Worm (Caenorhabditis elegans): ENCODE data around the gene mltn-3.
"Not testable (repeated sequence)": the region's sequence is repeated elsewhere in the genome, so short reads cannot be mapped to it uniquely, and the experiment has no call there.

Gene mltn-3

ce11 chrII:13961567-13961966, 45.4 kb downstream of the mltn-3 start:
- TF ChIP-seq lin-15B (tag; optimal IDR thresholded peaks at IDR 0.05): no peak
- TF ChIP-seq set-16 (GFP tag; IDR thresholded peaks at IDR 0.05): peak; percentile 54; the same call in 1 of the 2 replicates

ce11 chrII:13962319-13962718, 46.2 kb downstream of the mltn-3 start, which contains the start of gene rpi-1:
Gene rpi-1 (minus strand): TSS chrII:13962419.
- TF ChIP-seq daf-12 (tag; optimal IDR thresholded peaks at IDR 0.05) (no peak), Y5F2A.4 (GFP tag; optimal IDR thresholded peaks at IDR 0.05) (no peak), hlh-11 (tag; optimal IDR thresholded peaks at IDR 0.05) (no peak), ceh-62 (tag; optimal IDR thresholded peaks at IDR 0.05) (no peak), nhr-6 (tag; optimal IDR thresholded peaks at IDR 0.05) (no peak), lim-7 (GFP tag; IDR thresholded peaks at IDR 0.05) (no peak), T20F7.1 (GFP tag; optimal IDR thresholded peaks at IDR 0.05) (no peak)

ce11 chrII:13964325-13964724, 48.2 kb downstream of the mltn-3 start:
- no peak for TF ChIP-seq Y5F2A.4 (GFP tag; optimal IDR thresholded peaks at IDR 0.05)

ce11 chrII:13966242-13966641, 50.1 kb downstream of the mltn-3 start, which contains the start of gene W07G1.7:
Gene W07G1.7 (minus strand): TSS chrII:13966342.
- no peak for TF ChIP-seq mdt-29 (GFP tag; IDR thresholded peaks at IDR 0.05)
- no peak for TF ChIP-seq daf-19 (GFP tag; conservative IDR thresholded peaks at IDR 0.05)
- no peak for TF ChIP-seq lin-15B (tag; optimal IDR thresholded peaks at IDR 0.05)
- no peak for TF ChIP-seq jun-1 (tag; optimal IDR thresholded peaks at IDR 0.05)
- TF ChIP-seq zfp-3 (GFP tag; conservative IDR thresholded peaks at IDR 0.05): no peak
- no peak for TF ChIP-seq lsy-2 (tag; optimal IDR thresholded peaks at IDR 0.05)
- TF ChIP-seq lim-7 (GFP tag; IDR thresholded peaks at IDR 0.05): no peak
- TF ChIP-seq nhr-11 (tag; optimal IDR thresholded peaks at IDR 0.05): no peak
- no peak for TF ChIP-seq F10B5.3 (tag; optimal IDR thresholded peaks at IDR 0.05)
- no peak for TF ChIP-seq ctbp-1 (GFP tag; IDR thresholded peaks at IDR 0.05)
- no peak for TF ChIP-seq hlh-30 (tag; optimal IDR thresholded peaks at IDR 0.05; ENCODE audit: insufficient read depth)
- no peak for TF ChIP-seq lin-29 (GFP tag; IDR thresholded peaks at IDR 0.05)
- no peak for TF ChIP-seq rbr-2 (tag; optimal IDR thresholded peaks at IDR 0.05)
- no peak for TF ChIP-seq hif-1 (tag; optimal IDR thresholded peaks at IDR 0.05)
- no peak for TF ChIP-seq nhr-77 (tag; optimal IDR thresholded peaks at IDR 0.05)

DNA sequence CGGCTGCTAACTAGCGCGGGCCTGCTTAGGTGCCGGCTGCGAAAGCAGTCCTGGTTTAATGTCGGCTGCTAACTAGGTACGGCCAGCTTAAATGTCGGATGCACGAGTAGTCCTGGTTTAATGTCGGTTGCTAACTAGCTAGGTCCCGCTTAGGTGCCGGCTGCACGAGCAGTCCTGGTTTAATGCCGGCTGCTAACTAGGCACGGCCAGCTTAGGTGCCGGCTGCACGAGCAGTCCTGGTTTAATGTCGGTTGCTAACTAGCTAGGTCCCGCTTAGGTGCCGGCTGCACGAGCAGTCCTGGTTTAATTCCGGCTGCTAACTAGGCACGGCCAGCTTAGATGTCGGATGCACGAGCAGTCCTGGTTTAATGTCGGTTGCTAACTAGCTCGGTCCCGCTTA, 51.9 kb downstream of the mltn-3 start:
- TF ChIP-seq nhr-42 (GFP tag; IDR thresholded peaks at IDR 0.05) (0 out of 2 replicates have a peak, but pooled peaks have one; percentile 25), set-16 (GFP tag; IDR thresholded peaks at IDR 0.05) (peak; percentile 47; the same call in 1 of the 2 replicates), unc-62 (GFP tag; optimal IDR thresholded peaks at IDR 0.05 in 1 of 2) (peak in 1 of 2 experiments; percentile 89)
- not testable (repeated sequence) for TF ChIP-seq unc-62 (tag; optimal IDR thresholded peaks at IDR 0.05)

ce11 chrII:13968979-13969378, 52.8 kb downstream of the mltn-3 start, which contains the start of gene sre-43:
Gene sre-43 (minus strand): TSS chrII:13969079.
- TF ChIP-seq zip-2 (tag; optimal IDR thresholded peaks at IDR 0.05) (no peak), dve-1 (tag; optimal IDR thresholded peaks at IDR 0.05; ENCODE audit: insufficient read depth) (no peak), vab-7 (GFP tag; IDR thresholded peaks at IDR 0.05) (no peak), ceh-82 (tag; optimal IDR thresholded peaks at IDR 0.05) (no peak)

Measured in whole organism, L4 larva.